Worm (Caenorhabditis elegans) whole organism, L4/young adult: ENCODE measurements around the gene usp-50.

Source experiments
- W03F9.2 ChIP-seq: fragments of 150-350 bp; optimal IDR thresholded peaks from 2 replicates; lab custom pipeline; 2014; ENCODE audit warnings: missing biosample characterization, missing genetic modification characterization
- dao-5 ChIP-seq: sonication (generic microtip); optimal IDR thresholded peaks from 2 replicates; lab custom pipeline; 2016; ENCODE audit warnings: missing genotype, missing genetic modification characterization, moderate library complexity, missing compliant biosample characterization
- him-1 ChIP-seq: sonication (generic microtip); optimal IDR thresholded peaks from 2 replicates; lab custom pipeline; 2016; ENCODE audit warnings: missing genotype, missing genetic modification reagents, missing genetic modification characterization, missing compliant biosample characterization

The usp-50 gene

DNA sequence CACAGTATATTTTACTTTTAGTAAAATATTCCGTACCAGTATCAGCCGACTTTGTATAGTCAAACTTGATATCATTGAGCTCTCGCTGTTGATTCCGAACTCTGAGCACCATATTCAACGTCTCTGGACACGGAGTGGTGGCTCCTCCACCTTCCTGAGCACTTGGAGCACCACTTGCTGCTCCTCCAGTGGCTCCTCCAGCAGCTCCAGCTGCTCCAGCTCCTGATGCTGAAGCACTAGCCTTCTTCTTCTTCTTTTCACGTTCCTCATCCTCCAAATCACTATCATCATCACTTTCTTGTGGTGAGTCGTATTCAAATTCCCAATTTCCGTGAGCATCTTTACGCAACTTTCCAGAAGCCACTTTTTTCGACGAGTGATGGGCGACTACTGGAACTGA lies 31.4 kb downstream of the usp-50 start:
- no peak for TF ChIP-seq dao-5

DNA sequence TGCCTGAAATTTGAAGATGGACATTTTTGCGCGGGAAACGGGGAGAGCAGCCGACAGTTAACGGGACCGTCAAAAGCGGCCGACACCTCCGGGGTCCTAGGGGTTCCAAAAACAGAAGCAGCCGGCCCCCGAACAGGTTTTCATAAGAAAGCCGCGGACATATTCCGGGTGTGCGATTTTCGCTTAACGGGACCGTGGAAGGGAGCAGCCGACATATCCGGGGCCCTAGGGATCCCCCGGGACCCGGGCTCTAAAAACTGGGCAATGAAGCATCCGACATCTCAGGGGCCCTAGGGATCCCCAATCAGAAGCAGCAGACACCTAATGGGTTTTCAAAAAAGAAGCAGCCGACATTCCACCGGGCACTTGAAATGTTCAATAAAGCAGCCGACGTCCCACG lies 37.8 kb downstream of the usp-50 start:
- no peak for TF ChIP-seq W03F9.2 (tag; lab: Kevin White, UChicago)
- no peak for TF ChIP-seq him-1 (tag; lab: Kevin White, UChicago)

DNA sequence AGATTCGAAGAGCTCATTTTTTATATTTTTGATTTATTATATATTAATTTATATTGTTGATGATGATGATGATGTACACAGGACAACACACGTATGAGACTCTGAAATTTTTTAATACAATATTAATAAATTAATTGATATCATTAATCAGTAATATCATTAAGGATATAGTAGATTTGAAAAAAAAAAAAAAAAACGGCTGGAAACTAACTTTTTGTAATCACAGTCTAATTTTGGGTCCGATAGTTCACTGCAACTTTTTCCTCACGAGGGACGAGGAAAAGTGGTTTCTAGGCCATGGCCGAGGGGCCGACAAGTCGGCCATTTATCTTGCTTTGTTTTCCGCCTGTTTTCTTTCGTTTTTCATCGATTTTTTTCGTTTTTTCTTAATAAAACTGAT lies 42.0 kb downstream of the usp-50 start, which contains the start of gene gck-3:
Gene gck-3 (minus strand): TSS at position 101 of the 400 bp plus-strand sequence.
- TF ChIP-seq dao-5 (no peak), W03F9.2 (tag; lab: Kevin White, UChicago) (no peak), him-1 (tag; lab: Kevin White, UChicago) (no peak)

DNA sequence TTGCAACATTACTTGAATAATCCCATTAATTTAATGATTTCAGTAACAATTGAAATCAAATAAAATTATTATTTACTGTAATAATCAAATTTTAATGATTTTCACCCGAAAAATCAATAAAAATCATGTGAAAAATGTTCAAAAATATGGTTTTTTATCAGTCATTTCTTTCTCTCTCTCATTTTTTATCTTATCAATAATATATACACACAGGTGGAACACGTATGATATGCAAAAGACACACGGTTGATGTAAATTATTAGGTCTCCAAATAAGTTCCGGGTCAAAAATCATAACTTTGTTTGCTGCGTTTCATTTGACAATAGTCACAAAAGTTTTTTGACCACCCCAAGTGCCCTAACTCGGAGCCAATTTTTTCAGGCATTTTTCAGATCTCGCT lies 53.5 kb downstream of the usp-50 start:
- TF ChIP-seq him-1 (tag; lab: Kevin White, UChicago) = no peak
- TF ChIP-seq dao-5 = no peak
- TF ChIP-seq W03F9.2 (tag; lab: Kevin White, UChicago) = no peak

DNA sequence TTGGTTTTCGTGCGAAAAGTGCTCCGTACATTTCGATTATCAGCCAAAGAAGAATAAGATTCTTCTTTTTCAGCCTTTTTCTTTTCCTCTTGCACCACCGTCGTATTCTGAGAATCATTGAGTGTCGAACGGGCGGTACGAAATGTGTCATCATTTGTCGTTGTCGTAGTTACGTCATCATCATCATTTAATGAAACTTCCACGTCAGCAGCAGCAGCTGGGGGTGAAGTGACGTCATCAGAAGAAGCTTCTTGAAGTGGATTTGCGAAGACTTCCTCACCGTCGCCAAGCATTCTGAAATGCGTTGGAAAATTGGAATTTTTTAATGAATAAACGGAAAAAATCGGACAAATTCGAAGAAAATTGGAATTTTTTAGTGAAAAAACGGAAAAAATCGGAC lies 55.1 kb downstream of the usp-50 start, which contains the start of gene snx-6:
Gene snx-6 (minus strand): TSS at position 294 of the 400 bp plus-strand sequence.
- TF ChIP-seq dao-5 = no peak
- no peak for TF ChIP-seq W03F9.2 (tag; lab: Kevin White, UChicago)
- TF ChIP-seq him-1 (tag; lab: Kevin White, UChicago) = no peak

DNA sequence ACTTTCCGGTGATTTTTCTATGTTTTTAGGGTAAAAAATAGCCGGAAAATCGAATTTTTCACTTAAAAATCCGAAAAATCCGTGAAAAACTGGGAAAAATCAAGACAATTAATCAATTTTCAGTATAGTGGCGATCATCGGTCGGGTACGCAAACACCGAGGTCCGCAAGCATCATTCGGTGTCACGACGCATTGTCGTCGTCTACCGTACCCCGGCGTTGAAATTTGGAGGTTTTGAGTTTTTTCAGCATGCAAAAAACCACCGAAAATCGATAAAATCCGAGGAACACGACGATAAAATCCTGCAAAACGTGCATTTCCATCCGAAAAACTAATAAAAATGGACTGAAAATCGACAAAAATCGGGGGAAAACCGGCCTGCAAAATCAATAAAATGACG lies 57.0 kb downstream of the usp-50 start:
- TF ChIP-seq dao-5 = no peak
- no peak for TF ChIP-seq W03F9.2 (tag; lab: Kevin White, UChicago)
- TF ChIP-seq him-1 (tag; lab: Kevin White, UChicago) = no peak

DNA sequence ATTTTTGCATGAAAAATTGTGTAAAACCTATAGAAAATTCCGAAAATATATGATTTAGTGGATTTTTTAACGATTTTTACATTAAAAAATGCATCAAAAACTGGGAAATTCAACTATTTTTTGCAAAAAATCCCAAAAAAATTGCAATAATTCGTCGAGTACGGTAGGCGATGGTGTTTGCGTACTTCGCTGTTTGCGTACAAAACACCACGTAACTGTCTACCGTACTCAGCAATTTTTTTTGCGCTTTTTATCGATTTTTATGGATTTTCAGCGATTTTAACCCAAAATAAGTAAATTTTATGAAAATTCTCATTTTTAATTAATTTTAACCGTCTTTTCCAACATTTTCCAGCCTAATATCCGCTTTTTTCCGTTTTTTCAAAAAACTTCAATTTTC lies 58.2 kb downstream of the usp-50 start:
- TF ChIP-seq him-1 (tag; lab: Kevin White, UChicago) (no peak), dao-5 (no peak), W03F9.2 (tag; lab: Kevin White, UChicago) (no peak)
